Worm (Caenorhabditis elegans) whole organism, mixed stage, embryonic: ENCODE measurements around the gene F26F4.12.

Source experiments
- ces-1 ChIP-seq: fragments of 150-350 bp; optimal IDR thresholded peaks from 2 replicates; lab custom pipeline; 2014; ENCODE audit warnings: missing biosample characterization, missing genetic modification reagents, missing genetic modification characterization
- lsy-2 ChIP-seq: fragments of 150-350 bp; optimal IDR thresholded peaks from 2 replicates; lab custom pipeline; 2014; ENCODE audit warnings: missing biosample characterization, missing genetic modification characterization
- nhr-2 ChIP-seq: fragments of 150-350 bp; optimal IDR thresholded peaks from 2 replicates; lab custom pipeline; 2014; ENCODE audit warnings: missing biosample characterization, missing genetic modification characterization
- nhr-28 ChIP-seq: fragments of 150-350 bp; optimal IDR thresholded peaks from 2 replicates; lab custom pipeline; 2014; ENCODE audit warnings: missing biosample characterization, missing genetic modification characterization
- snpc-4 ChIP-seq: fragments of 150-350 bp; optimal IDR thresholded peaks from 2 replicates; lab custom pipeline; 2014; ENCODE audit warnings: missing biosample characterization, missing genetic modification characterization
- ztf-11 ChIP-seq: fragments of 150-350 bp; optimal IDR thresholded peaks from 2 replicates; lab custom pipeline; 2014; ENCODE audit warnings: missing biosample characterization, missing genetic modification characterization

- TF ChIP-seq lsy-2 (tag; lab: Kevin White, UChicago), result no peak
- TF ChIP-seq snpc-4, result no peak
- no peak for TF ChIP-seq ces-1 (GFP tag; lab: Kevin White, UChicago)
- TF ChIP-seq nhr-28, result no peak
- TF ChIP-seq ztf-11 (tag; lab: Kevin White, UChicago), result no peak
- TF ChIP-seq nhr-2 (tag; lab: Kevin White, UChicago), result no peak
Observed at ce11 chrIII:4906896-4907295, 2.9 kb downstream of the F26F4.12 start, which contains the start of gene rom-1.
